Worm (Caenorhabditis elegans): ENCODE results near the gene R107.9.
"Not testable (repeated sequence)": the region's sequence is repeated elsewhere in the genome, so short reads cannot be mapped to it uniquely, and the experiment has no call there.

R107.9 gene

ce11 chrIII:9001491-9001890 is 36.3 kb upstream of the R107.9 start:
- no peak for TF ChIP-seq scrt-1 (GFP tag; IDR thresholded peaks at IDR 0.05)
- no peak for TF ChIP-seq tra-4 (tag; optimal IDR thresholded peaks at IDR 0.05)
- no peak for TF ChIP-seq hmbx-1 (tag; optimal IDR thresholded peaks at IDR 0.05)
- TF ChIP-seq aly-1 (tag; optimal IDR thresholded peaks at IDR 0.05) = no peak
- TF ChIP-seq ets-7 (tag; optimal IDR thresholded peaks at IDR 0.05) = no peak
- TF ChIP-seq ceh-36 (tag; optimal IDR thresholded peaks at IDR 0.05) = no peak
- no peak for TF ChIP-seq hnd-1 (tag; optimal IDR thresholded peaks at IDR 0.05)
- TF ChIP-seq F13C5.2 (tag; optimal IDR thresholded peaks at IDR 0.05) = no peak
- no peak for TF ChIP-seq tbx-37 (GFP tag; conservative IDR thresholded peaks at IDR 0.05)
- TF ChIP-seq hmg-4 (GFP tag; optimal IDR thresholded peaks at IDR 0.05) = no peak
- no peak for TF ChIP-seq sea-1 (GFP tag; conservative IDR thresholded peaks at IDR 0.05)

- no peak for TF ChIP-seq hmbx-1 (tag; optimal IDR thresholded peaks at IDR 0.05)
- TF ChIP-seq sea-1 (GFP tag; conservative IDR thresholded peaks at IDR 0.05) = no peak
- no peak for TF ChIP-seq tbx-11 (GFP tag; IDR thresholded peaks at IDR 0.05)
- no peak for TF ChIP-seq hmg-4 (GFP tag; optimal IDR thresholded peaks at IDR 0.05)
- TF ChIP-seq hnd-1 (tag; optimal IDR thresholded peaks at IDR 0.05) = no peak
- no peak for TF ChIP-seq ama-1 (optimal IDR thresholded peaks at IDR 0.05)
- TF ChIP-seq aly-1 (tag; optimal IDR thresholded peaks at IDR 0.05) = no peak
- no peak for TF ChIP-seq F13C5.2 (tag; optimal IDR thresholded peaks at IDR 0.05)
- TF ChIP-seq tra-4 (tag; optimal IDR thresholded peaks at IDR 0.05) = no peak
- no peak for TF ChIP-seq ceh-13 (GFP tag; optimal IDR thresholded peaks at IDR 0.05)
- no peak for TF ChIP-seq scrt-1 (GFP tag; IDR thresholded peaks at IDR 0.05)
- TF ChIP-seq pes-1 (GFP tag; IDR thresholded peaks at IDR 0.05) = no peak
- TF ChIP-seq ceh-36 (tag; optimal IDR thresholded peaks at IDR 0.05) = no peak
- TF ChIP-seq flt-1 (GFP tag; IDR thresholded peaks at IDR 0.05) = no peak
- TF ChIP-seq ets-7 (tag; optimal IDR thresholded peaks at IDR 0.05) = no peak
- TF ChIP-seq B0310.2 (tag; optimal IDR thresholded peaks at IDR 0.05) = no peak
- TF ChIP-seq tbx-37 (GFP tag; conservative IDR thresholded peaks at IDR 0.05) = no peak
Measured at ce11 chrIII:9001899-9002298, 35.9 kb upstream of the R107.9 start, which contains the start of gene rpn-6.2. rpn-6.2 (minus strand) TSS chrIII:9001999.

ce11 chrIII:9002545-9002944 is 35.2 kb upstream of the R107.9 start, which contains the start of the genes F59B2.15 and zif-1:
F59B2.15 (minus strand) TSS chrIII:9002645.
zif-1 (plus strand) TSS chrIII:9002779.
- TF ChIP-seq tra-4 (tag; optimal IDR thresholded peaks at IDR 0.05) (no peak), hmg-4 (GFP tag; optimal IDR thresholded peaks at IDR 0.05) (no peak), sea-1 (GFP tag; conservative IDR thresholded peaks at IDR 0.05) (no peak), hnd-1 (tag; optimal IDR thresholded peaks at IDR 0.05) (no peak), aly-1 (tag; optimal IDR thresholded peaks at IDR 0.05) (no peak), tbx-37 (GFP tag; conservative IDR thresholded peaks at IDR 0.05) (no peak), tbx-11 (GFP tag; IDR thresholded peaks at IDR 0.05) (no peak), ets-7 (tag; optimal IDR thresholded peaks at IDR 0.05) (no peak), pes-1 (GFP tag; IDR thresholded peaks at IDR 0.05) (no peak), ceh-36 (tag; optimal IDR thresholded peaks at IDR 0.05) (no peak), scrt-1 (GFP tag; IDR thresholded peaks at IDR 0.05) (no peak), F13C5.2 (tag; optimal IDR thresholded peaks at IDR 0.05) (no peak), hmbx-1 (tag; optimal IDR thresholded peaks at IDR 0.05) (no peak), B0310.2 (tag; optimal IDR thresholded peaks at IDR 0.05) (no peak), flt-1 (GFP tag; IDR thresholded peaks at IDR 0.05) (no peak), ceh-13 (GFP tag; optimal IDR thresholded peaks at IDR 0.05) (no peak), ama-1 (optimal IDR thresholded peaks at IDR 0.05) (no peak)

- no peak for TF ChIP-seq sea-1 (GFP tag; conservative IDR thresholded peaks at IDR 0.05)
- no peak for TF ChIP-seq pes-1 (GFP tag; IDR thresholded peaks at IDR 0.05)
- TF ChIP-seq scrt-1 (GFP tag; IDR thresholded peaks at IDR 0.05) = no peak
- no peak for TF ChIP-seq F13C5.2 (tag; optimal IDR thresholded peaks at IDR 0.05)
- no peak for TF ChIP-seq ceh-36 (tag; optimal IDR thresholded peaks at IDR 0.05)
Measured at ce11 chrIII:9004658-9005057, 33.1 kb upstream of the R107.9 start.

ce11 chrIII:9005905-9006372 is 31.8 kb upstream of the R107.9 start, which contains the start of gene rab-6.1:
rab-6.1 (minus strand) TSS chrIII:9005955.
- not testable (repeated sequence) for TF ChIP-seq sea-1 (GFP tag; conservative IDR thresholded peaks at IDR 0.05); flt-1 (GFP tag; IDR thresholded peaks at IDR 0.05); tbx-37 (GFP tag; conservative IDR thresholded peaks at IDR 0.05)

- peak; percentile 22 for TF ChIP-seq hmg-4 (GFP tag; optimal IDR thresholded peaks at IDR 0.05)
- TF ChIP-seq F13C5.2 (tag; optimal IDR thresholded peaks at IDR 0.05) = no peak
- TF ChIP-seq pes-1 (GFP tag; IDR thresholded peaks at IDR 0.05) = no peak
Measured at ce11 chrIII:9007183-9007582, 30.6 kb upstream of the R107.9 start.

ce11 chrIII:9010047-9010446 is 27.7 kb upstream of the R107.9 start, which contains the start of gene F59B2.8:
F59B2.8 (minus strand) TSS chrIII:9010197.
- no peak for TF ChIP-seq sea-1 (GFP tag; conservative IDR thresholded peaks at IDR 0.05)
- no peak for TF ChIP-seq F13C5.2 (tag; optimal IDR thresholded peaks at IDR 0.05)
- TF ChIP-seq tbx-11 (GFP tag; IDR thresholded peaks at IDR 0.05) = no peak
- TF ChIP-seq scrt-1 (GFP tag; IDR thresholded peaks at IDR 0.05) = no peak
- no peak for TF ChIP-seq hnd-1 (tag; optimal IDR thresholded peaks at IDR 0.05)
- no peak for TF ChIP-seq flt-1 (GFP tag; IDR thresholded peaks at IDR 0.05)
- TF ChIP-seq B0310.2 (tag; optimal IDR thresholded peaks at IDR 0.05) = no peak
- no peak for TF ChIP-seq tbx-37 (GFP tag; conservative IDR thresholded peaks at IDR 0.05)
- no peak for TF ChIP-seq ets-7 (tag; optimal IDR thresholded peaks at IDR 0.05)
- no peak for TF ChIP-seq hmbx-1 (tag; optimal IDR thresholded peaks at IDR 0.05)
- no peak for TF ChIP-seq pes-1 (GFP tag; IDR thresholded peaks at IDR 0.05)
- TF ChIP-seq ceh-36 (tag; optimal IDR thresholded peaks at IDR 0.05) = no peak

ce11 chrIII:9012309-9012708 is 25.4 kb upstream of the R107.9 start, which contains the start of gene F59B2.9:
F59B2.9 (minus strand) TSS chrIII:9012409.
- TF ChIP-seq tra-4 (tag; optimal IDR thresholded peaks at IDR 0.05) (no peak), pes-1 (GFP tag; IDR thresholded peaks at IDR 0.05) (no peak), scrt-1 (GFP tag; IDR thresholded peaks at IDR 0.05) (no peak), sea-1 (GFP tag; conservative IDR thresholded peaks at IDR 0.05) (no peak), ets-7 (tag; optimal IDR thresholded peaks at IDR 0.05) (no peak), F13C5.2 (tag; optimal IDR thresholded peaks at IDR 0.05) (no peak), ama-1 (optimal IDR thresholded peaks at IDR 0.05) (no peak), hmg-4 (GFP tag; optimal IDR thresholded peaks at IDR 0.05) (no peak), aly-1 (tag; optimal IDR thresholded peaks at IDR 0.05) (no peak), flt-1 (GFP tag; IDR thresholded peaks at IDR 0.05) (no peak), ceh-13 (GFP tag; optimal IDR thresholded peaks at IDR 0.05) (no peak), tbx-11 (GFP tag; IDR thresholded peaks at IDR 0.05) (no peak), hmbx-1 (tag; optimal IDR thresholded peaks at IDR 0.05) (no peak), tbx-37 (GFP tag; conservative IDR thresholded peaks at IDR 0.05) (no peak), ceh-36 (tag; optimal IDR thresholded peaks at IDR 0.05) (no peak)

Data from whole organism, early embryonic.